Worm (Caenorhabditis elegans) whole organism, late embryonic: ENCODE measurements around the gene chk-2.

Source experiments
- ama-1 ChIP-seq: fragments of 150-350 bp; optimal IDR thresholded peaks from 2 replicates; lab custom pipeline; 2014
- ceh-14 ChIP-seq: sonication (generic microtip); optimal IDR thresholded peaks from 2 replicates; lab custom pipeline; 2016; ENCODE audit warnings: missing genotype, missing genetic modification characterization, missing compliant biosample characterization
- ceh-24 ChIP-seq: sonication (generic microtip); optimal IDR thresholded peaks from 2 replicates; lab custom pipeline; 2016; ENCODE audit warnings: mild to moderate bottlenecking, missing genetic modification characterization, missing compliant biosample characterization
- ets-4 ChIP-seq: sonication (generic microtip); optimal IDR thresholded peaks from 2 replicates; lab custom pipeline; 2016; ENCODE audit warnings: missing genetic modification characterization, missing compliant biosample characterization
- mec-3 ChIP-seq: sonication (generic microtip); optimal IDR thresholded peaks from 2 replicates; lab custom pipeline; 2016; ENCODE audit warnings: borderline replicate concordance, missing genetic modification characterization, missing compliant biosample characterization
- nhr-11 ChIP-seq: fragments of 150-350 bp; optimal IDR thresholded peaks from 2 replicates; lab custom pipeline; 2014; ENCODE audit warnings: missing biosample characterization, missing genetic modification characterization
- nhr-232 ChIP-seq: sonication (generic microtip); optimal IDR thresholded peaks from 2 replicates; lab custom pipeline; 2016; ENCODE audit warnings: missing genetic modification characterization, missing compliant biosample characterization
- odd-2 ChIP-seq: sonication (generic microtip); optimal IDR thresholded peaks from 2 replicates; lab custom pipeline; 2017; ENCODE audit warnings: antibody characterized with exemption, mild to moderate bottlenecking, missing genetic modification characterization, missing compliant biosample characterization

- TF ChIP-seq ama-1 (lab: Kevin White, UChicago) (no peak), ceh-14 (tag; lab: Kevin White, UChicago) (no peak), nhr-232 (tag; lab: Kevin White, UChicago) (no peak), odd-2 (tag; lab: Kevin White, UChicago) (no peak), ceh-24 (tag; lab: Kevin White, UChicago) (no peak), ets-4 (tag; lab: Kevin White, UChicago) (no peak), mec-3 (tag; lab: Kevin White, UChicago) (no peak), nhr-11 (no peak)
Measured at ce11 chrV:19955171-19955570, 39.3 kb upstream of the chk-2 start, which contains the start of gene abhd-3.1.
